Fruit fly (Drosophila melanogaster) whole organism, embryonic: ENCODE measurements around the gene CG14085.

Experiments used
- Atf3 ChIP-seq: fragments of 200-800 bp; sonication (Bioruptor generic); optimal IDR thresholded peaks from 3 replicates; lab custom pipeline; 2016; ENCODE audit warnings: missing biosample characterization, missing genetic modification characterization
- CG10267 ChIP-seq: fragments of 200-800 bp; sonication (Bioruptor generic); optimal IDR thresholded peaks from 2 replicates; lab custom pipeline; 2018; ENCODE audit warnings: missing biosample characterization, mild to moderate bottlenecking, missing genetic modification characterization, moderate library complexity
- CG10654 ChIP-seq: fragments of 200-800 bp; sonication (Bioruptor generic); optimal IDR thresholded peaks from 2 replicates; lab custom pipeline; 2016; ENCODE audit warnings: missing biosample characterization, missing genetic modification characterization
- CG11247 ChIP-seq: fragments of 200-800 bp; sonication (Bioruptor generic); IDR thresholded peaks from 2 replicates; pipeline ENCODE4 v1.3.6; 2022; ENCODE audit warnings: missing biosample characterization, missing genetic modification characterization
- CG11695 ChIP-seq: fragments of 200-800 bp; sonication (Bioruptor generic); IDR thresholded peaks from 3 replicates; pipeline ENCODE4 v1.3.6; 2022; ENCODE audit warnings: missing biosample characterization, missing genetic modification characterization
- CG13424 ChIP-seq: fragments of 200-800 bp; sonication (Bioruptor generic); optimal IDR thresholded peaks from 2 replicates; lab custom pipeline; 2019; ENCODE audit warnings: missing biosample characterization, mild to moderate bottlenecking, missing genetic modification characterization, moderate library complexity
- CG13894 ChIP-seq: fragments of 200-800 bp; sonication (Bioruptor generic); optimal IDR thresholded peaks from 3 replicates; lab custom pipeline; 2018; ENCODE audit warnings: missing biosample characterization, mild to moderate bottlenecking, missing genetic modification characterization, moderate library complexity
- CG15479 ChIP-seq: fragments of 200-800 bp; sonication (Bioruptor generic); optimal IDR thresholded peaks from 3 replicates; lab custom pipeline; 2019; ENCODE audit warnings: missing biosample characterization, mild to moderate bottlenecking, missing genetic modification characterization, moderate library complexity
- CG15696 ChIP-seq: fragments of 200-800 bp; sonication (Bioruptor generic); optimal IDR thresholded peaks from 2 replicates; lab custom pipeline; 2019; ENCODE audit warnings: missing biosample characterization, mild to moderate bottlenecking, missing genetic modification characterization, moderate library complexity
- CG17912 ChIP-seq: fragments of 200-800 bp; sonication (Bioruptor generic); optimal IDR thresholded peaks from 2 replicates; lab custom pipeline; 2018; ENCODE audit warnings: missing biosample characterization, mild to moderate bottlenecking, missing genetic modification characterization
- CG18262 ChIP-seq: fragments of 200-800 bp; optimal IDR thresholded peaks from 3 replicates; lab custom pipeline; 2019; ENCODE audit warnings: missing biosample characterization, mild to moderate bottlenecking, missing genetic modification characterization, moderate library complexity
- CG2120 ChIP-seq: fragments of 200-800 bp; sonication (Bioruptor generic); optimal IDR thresholded peaks from 3 replicates; lab custom pipeline; 2016; ENCODE audit warnings: missing biosample characterization, missing genetic modification characterization
- CG2199 ChIP-seq: fragments of 200-800 bp; sonication (Bioruptor generic); IDR thresholded peaks from 3 replicates; pipeline ENCODE4 v1.3.6; 2022; ENCODE audit warnings: missing biosample characterization, missing genetic modification characterization
- CG30403 ChIP-seq: fragments of 200-800 bp; sonication (Bioruptor generic); optimal IDR thresholded peaks from 3 replicates; lab custom pipeline; 2016; ENCODE audit warnings: missing biosample characterization, missing genetic modification characterization
- CG34422 ChIP-seq: fragments of 200-800 bp; sonication (Bioruptor generic); IDR thresholded peaks from 3 replicates; pipeline ENCODE4 v1.3.6; 2022; ENCODE audit warnings: missing biosample characterization, missing genetic modification characterization
- CG4328 ChIP-seq: fragments of 200-800 bp; sonication (Bioruptor generic); optimal IDR thresholded peaks from 3 replicates; lab custom pipeline; 2017; ENCODE audit warnings: missing biosample characterization, missing genetic modification reagents, missing genetic modification characterization
- CG5953 ChIP-seq: fragments of 200-800 bp; sonication (Bioruptor generic); IDR thresholded peaks from 2 replicates; pipeline ENCODE4 v1.3.6; 2022; ENCODE audit warnings: missing biosample characterization, missing genetic modification characterization
- CG6683 ChIP-seq: fragments of 200-800 bp; sonication (Bioruptor generic); optimal IDR thresholded peaks from 2 replicates; lab custom pipeline; 2017; ENCODE audit warnings: missing biosample characterization, mild to moderate bottlenecking, missing genetic modification characterization, missing genetic modification reagents
- CG7556 ChIP-seq: fragments of 200-800 bp; sonication (Bioruptor generic); optimal IDR thresholded peaks from 2 replicates; lab custom pipeline; 2017; ENCODE audit warnings: missing biosample characterization, mild to moderate bottlenecking, missing genetic modification characterization
- CG7745 ChIP-seq: fragments of 200-800 bp; sonication (Bioruptor generic); optimal IDR thresholded peaks from 2 replicates; lab custom pipeline; 2018; ENCODE audit warnings: missing biosample characterization, mild to moderate bottlenecking, missing genetic modification characterization, moderate library complexity
- CG8290 ChIP-seq, 3 experiments: fragments of 200-800 bp; sonication (Bioruptor generic); optimal IDR thresholded peaks; 2 replicates each; lab custom pipeline; 2016 to 2019; ENCODE audit warnings: missing biosample characterization in 3 of 3, missing genetic modification characterization in 3 of 3, mild to moderate bottlenecking in 2 of 3, moderate library complexity in 1 of 3
- CG8765 ChIP-seq: fragments of 200-800 bp; sonication (Bioruptor generic); IDR thresholded peaks from 2 replicates; pipeline ENCODE4 v1.3.6; 2022; ENCODE audit warnings: missing biosample characterization, missing genetic modification characterization
- CG9797 ChIP-seq: fragments of 200-800 bp; sonication (Bioruptor generic); optimal IDR thresholded peaks from 3 replicates; lab custom pipeline; 2018; ENCODE audit warnings: missing biosample characterization, mild to moderate bottlenecking, missing genetic modification characterization
- CHES-1-like ChIP-seq: fragments of 200-800 bp; sonication (Bioruptor generic); optimal IDR thresholded peaks from 2 replicates; lab custom pipeline; 2016; ENCODE audit warnings: missing biosample characterization, missing genetic modification characterization
- E2f2 ChIP-seq: fragments of 200-800 bp; sonication (Bioruptor generic); IDR thresholded peaks from 2 replicates; pipeline ENCODE4 v1.3.6; 2022; ENCODE audit warnings: missing biosample characterization, missing genetic modification characterization
- Hand ChIP-seq: fragments of 200-800 bp; sonication (Bioruptor generic); optimal IDR thresholded peaks from 2 replicates; lab custom pipeline; 2017; ENCODE audit warnings: mild to moderate bottlenecking, missing biosample characterization, missing genetic modification reagents, missing genetic modification characterization
- HmgD ChIP-seq: fragments of 200-800 bp; sonication (Bioruptor generic); optimal IDR thresholded peaks from 3 replicates; lab custom pipeline; 2016; ENCODE audit warnings: missing biosample characterization, missing genetic modification characterization
- Hr78 ChIP-seq, 2 experiments: fragments of 200-800 bp in 1 of 2; fragments of >200 bp in 1 of 2; sonication (Bioruptor generic) in 1 of 2; optimal IDR thresholded peaks; 2 replicates each; lab custom pipeline; 2017 to 2019; ENCODE audit warnings: missing biosample characterization in 2 of 2, missing genetic modification characterization in 2 of 2, mild to moderate bottlenecking in 1 of 2, moderate library complexity in 1 of 2
- Med ChIP-seq: fragments of 200-800 bp; sonication (Bioruptor generic); peaks from one replicate; lab custom pipeline; 2016; ENCODE audit warnings: missing biosample characterization, missing genetic modification characterization, mild to moderate bottlenecking, inconsistent platforms, moderate library complexity
- Nf-YA ChIP-seq: fragments of 200-800 bp; sonication (Bioruptor generic); IDR thresholded peaks from 2 replicates; pipeline ENCODE4 v1.3.6; 2022; ENCODE audit warnings: missing biosample characterization, missing genetic modification characterization
- Tbp ChIP-seq: fragments of >200 bp; optimal IDR thresholded peaks from 2 replicates; lab custom pipeline; 2018; ENCODE audit warnings: missing biosample characterization, missing genetic modification characterization
- Trl ChIP-seq, 3 experiments: fragments of >200 bp in 2 of 3; fragments of 200-800 bp in 1 of 3; sonication (Bioruptor generic) in 1 of 3; optimal IDR thresholded peaks; 2 replicates in 1 of 3; 3 replicates in 2 of 3; lab custom pipeline; 2016 to 2017; ENCODE audit warnings: missing biosample characterization in 1 of 3, missing genetic modification characterization in 1 of 3
- YL-1 ChIP-seq: fragments of 200-800 bp; sonication (Bioruptor generic); optimal IDR thresholded peaks from 3 replicates; lab custom pipeline; 2017; ENCODE audit warnings: missing biosample characterization, mild to moderate bottlenecking, missing genetic modification characterization
- ab ChIP-seq: fragments of 200-800 bp; sonication (Bioruptor generic); optimal IDR thresholded peaks from 2 replicates; lab custom pipeline; 2016; ENCODE audit warnings: missing biosample characterization, missing genetic modification characterization
- abd-A ChIP-seq: fragments of 200-800 bp; sonication (Bioruptor generic); optimal IDR thresholded peaks from 3 replicates; lab custom pipeline; 2019; ENCODE audit warnings: missing biosample characterization, mild to moderate bottlenecking, missing genetic modification characterization, moderate library complexity
- ase ChIP-seq: fragments of 200-800 bp; sonication (Bioruptor generic); IDR thresholded peaks from 3 replicates; pipeline ENCODE4 v1.3.6; 2022; ENCODE audit warnings: missing biosample characterization, missing genetic modification characterization
- chinmo ChIP-seq: fragments of 200-800 bp; sonication (Bioruptor generic); IDR thresholded peaks from 4 replicates; pipeline ENCODE4 v1.3.6; 2022; ENCODE audit warnings: missing biosample characterization, missing genetic modification characterization; ENCODE audit not compliant: partially characterized antibody
- crc ChIP-seq: fragments of 200-800 bp; sonication (Bioruptor generic); optimal IDR thresholded peaks from 2 replicates; lab custom pipeline; 2016; ENCODE audit warnings: missing biosample characterization, missing genetic modification characterization
- ewg ChIP-seq: fragments of 200-800 bp; sonication (Bioruptor generic); optimal IDR thresholded peaks from 3 replicates; lab custom pipeline; 2017; ENCODE audit warnings: mild to moderate bottlenecking, missing biosample characterization, missing genetic modification reagents, missing genetic modification characterization
- eyg ChIP-seq: fragments of 200-800 bp; sonication (Bioruptor generic); optimal IDR thresholded peaks from 3 replicates; lab custom pipeline; 2016; ENCODE audit warnings: missing biosample characterization, missing genetic modification characterization
- ftz-f1 ChIP-seq: fragments of 200-800 bp; sonication (Bioruptor generic); optimal IDR thresholded peaks from 2 replicates; lab custom pipeline; 2016; ENCODE audit warnings: missing biosample characterization, missing genetic modification characterization
- gcm2 ChIP-seq: fragments of 200-800 bp; sonication (Bioruptor generic); optimal IDR thresholded peaks from 2 replicates; lab custom pipeline; 2016; ENCODE audit warnings: missing biosample characterization, missing genetic modification characterization
- h ChIP-seq: fragments of >200 bp; optimal IDR thresholded peaks from 2 replicates; lab custom pipeline; 2017
- ind ChIP-seq: fragments of 200-800 bp; sonication (Bioruptor generic); optimal IDR thresholded peaks from 3 replicates; lab custom pipeline; 2016; ENCODE audit warnings: missing biosample characterization, missing genetic modification characterization
- pita ChIP-seq: fragments of 200-800 bp; sonication (Bioruptor generic); optimal IDR thresholded peaks from 2 replicates; lab custom pipeline; 2017; ENCODE audit warnings: missing biosample characterization, mild to moderate bottlenecking, missing genetic modification characterization
- psq ChIP-seq: fragments of 200-800 bp; sonication (Bioruptor generic); optimal IDR thresholded peaks from 2 replicates; lab custom pipeline; 2017; ENCODE audit warnings: missing biosample characterization, missing genetic modification characterization
- pum ChIP-seq: fragments of 200-800 bp; sonication (Bioruptor generic); optimal IDR thresholded peaks from 2 replicates; lab custom pipeline; 2016; ENCODE audit warnings: missing biosample characterization, missing genetic modification characterization
- ranshi ChIP-seq: fragments of 200-800 bp; sonication (Bioruptor generic); IDR thresholded peaks from 2 replicates; pipeline ENCODE4 v1.3.6; 2022; ENCODE audit warnings: missing biosample characterization, missing genetic modification characterization
- slou ChIP-seq: fragments of 200-800 bp; sonication (Bioruptor generic); optimal IDR thresholded peaks from 3 replicates; lab custom pipeline; 2016; ENCODE audit warnings: missing biosample characterization, missing genetic modification characterization
- zfh2 ChIP-seq: fragments of 200-800 bp; sonication (Bioruptor generic); optimal IDR thresholded peaks from 2 replicates; lab custom pipeline; 2016; ENCODE audit warnings: missing biosample characterization, missing genetic modification characterization

Gene CG14085

dm6 chr3L:19293178-19293741 lies 24.1 kb downstream of the CG14085 start (continued):
- TF ChIP-seq pita (GFP tag; lab: Kevin White, UChicago) (no peak), CG7556 (GFP tag; lab: Kevin White, UChicago) (no peak), YL-1 (GFP tag; lab: Kevin White, UChicago) (no peak), ranshi (GFP tag; lab: Robert Waterston, UW) (no peak), ase (GFP tag; lab: Robert Waterston, UW) (no peak), CG34422 (GFP tag; lab: Robert Waterston, UW) (no peak), slou (no peak), CG8290 (GFP tag; optimal IDR thresholded peaks at IDR 0.05; lab: Kevin White, UChicago) (no peak), CG8290 (tag; optimal IDR thresholded peaks at IDR 0.05; lab: Kevin White, UChicago) (peak in 1 of 2 experiments; percentile 36), CG7745 (no peak), gcm2 (GFP tag; lab: Kevin White, UChicago) (no peak), Med (GFP tag; lab: Kevin White, UChicago) (peak; percentile 47), CG8765 (GFP tag; lab: Robert Waterston, UW) (no peak), Tbp (GFP tag; lab: Kevin White, UChicago) (no peak), E2f2 (GFP tag; lab: Robert Waterston, UW) (no peak), Nf-YA (GFP tag; lab: Robert Waterston, UW) (no peak), eyg (GFP tag; lab: Kevin White, UChicago) (no peak), zfh2 (GFP tag; lab: Kevin White, UChicago) (no peak), ewg (peak; percentile 65), CG30403 (GFP tag; lab: Kevin White, UChicago) (no peak), CG10654 (no peak), pum (no peak), CG13424 (tag; lab: Kevin White, UChicago) (no peak), CG15696 (tag; lab: Kevin White, UChicago) (no peak), CG17912 (GFP tag; lab: Kevin White, UChicago) (no peak), Hr78 (GFP tag; optimal IDR thresholded peaks at IDR 0.05; lab: Kevin White, UChicago) (no peak), h (lab: Kevin White, UChicago) (no peak), CG10267 (no peak), CHES-1-like (GFP tag; lab: Kevin White, UChicago) (no peak), CG2199 (GFP tag; lab: Robert Waterston, UW) (0 out of 3 replicates have a peak, but pooled peaks have one; percentile 17), psq (no peak), chinmo (GFP tag; lab: Robert Waterston, UW) (no peak), Hand (no peak), CG6683 (no peak), ftz-f1 (GFP tag; lab: Kevin White, UChicago) (no peak), CG13894 (tag; lab: Kevin White, UChicago) (peak; percentile 99), ab (GFP tag; lab: Kevin White, UChicago) (no peak), CG11695 (GFP tag; lab: Robert Waterston, UW) (no peak), CG4328 (GFP tag; lab: Kevin White, UChicago) (no peak), HmgD (no peak), crc (GFP tag; lab: Kevin White, UChicago) (no peak), CG2120 (GFP tag; lab: Kevin White, UChicago) (no peak), CG9797 (GFP tag; lab: Kevin White, UChicago) (no peak), CG5953 (no peak), CG15479 (GFP tag; lab: Kevin White, UChicago) (peak; percentile 74), ind (GFP tag; lab: Kevin White, UChicago) (no peak), abd-A (tag; lab: Kevin White, UChicago) (peak; percentile 22), CG11247 (no peak), Trl (optimal IDR thresholded peaks at IDR 0.05; lab: Kevin White, UChicago) (peak in 1 of 2 experiments; percentile 25), Trl (GFP tag; optimal IDR thresholded peaks at IDR 0.05; lab: Kevin White, UChicago) (no peak), CG18262 (no peak), Atf3 (no peak)
